Worm (Caenorhabditis elegans) whole organism, mixed stage, embryonic: ENCODE measurements around the gene R13A5.10.
"Not testable (repeated sequence)": the region's sequence is repeated elsewhere in the genome, so short reads cannot be mapped to it uniquely, and the experiment has no call there.

ENCODE experiments used
- M03D4.4 ChIP-seq: sonication (generic microtip); optimal IDR thresholded peaks from 2 replicates; lab custom pipeline; 2017; ENCODE audit warnings: mild to moderate bottlenecking, missing genetic modification characterization, missing compliant biosample characterization
- bed-3 ChIP-seq: fragments of 200-800 bp; sonication (Bioruptor generic); optimal IDR thresholded peaks from 3 replicates; lab custom pipeline; 2018; ENCODE audit warnings: mild to moderate bottlenecking, missing genetic modification characterization, moderate library complexity, missing compliant biosample characterization
- blmp-1 ChIP-seq: fragments of 150-350 bp; optimal IDR thresholded peaks from 2 replicates; lab custom pipeline; 2014; ENCODE audit warnings: missing biosample characterization, missing genetic modification characterization
- ceh-39 ChIP-seq: fragments of 150-350 bp; optimal IDR thresholded peaks from 2 replicates; lab custom pipeline; 2014; ENCODE audit warnings: missing biosample characterization, missing genetic modification characterization
- ceh-43 ChIP-seq: fragments of 200-800 bp; sonication (Bioruptor generic); optimal IDR thresholded peaks from 2 replicates; lab custom pipeline; 2018; ENCODE audit warnings: mild to moderate bottlenecking, missing genetic modification characterization, moderate library complexity, missing compliant biosample characterization
- ceh-83 ChIP-seq: fragments of 200-800 bp; sonication (Bioruptor generic); optimal IDR thresholded peaks from 2 replicates; lab custom pipeline; 2018; ENCODE audit warnings: mild to moderate bottlenecking, missing genetic modification characterization, missing compliant biosample characterization
- ces-1 ChIP-seq: fragments of 150-350 bp; optimal IDR thresholded peaks from 2 replicates; lab custom pipeline; 2014; ENCODE audit warnings: missing biosample characterization, missing genetic modification reagents, missing genetic modification characterization
- drap-1 ChIP-seq: fragments of 200-800 bp; sonication (Bioruptor generic); optimal IDR thresholded peaks from 3 replicates; lab custom pipeline; 2018; ENCODE audit warnings: mild to moderate bottlenecking, missing genetic modification characterization, missing compliant biosample characterization
- elt-1 ChIP-seq: sonication (generic microtip); optimal IDR thresholded peaks from 2 replicates; lab custom pipeline; 2017; ENCODE audit warnings: missing genetic modification characterization, mild to moderate bottlenecking, missing compliant biosample characterization, antibody characterized with exemption, moderate library complexity, borderline replicate concordance; ENCODE audit not compliant: insufficient read depth
- flh-1 ChIP-seq: fragments of 200-800 bp; sonication (Bioruptor generic); optimal IDR thresholded peaks from 2 replicates; lab custom pipeline; 2018; ENCODE audit warnings: mild to moderate bottlenecking, missing genetic modification characterization, moderate library complexity, missing compliant biosample characterization
- ham-2 ChIP-seq: fragments of 200-800 bp; sonication (Bioruptor generic); optimal IDR thresholded peaks from 2 replicates; lab custom pipeline; 2018; ENCODE audit warnings: mild to moderate bottlenecking, missing genetic modification characterization, missing compliant biosample characterization
- lin-13 ChIP-seq: fragments of 150-350 bp; optimal IDR thresholded peaks from 2 replicates; lab custom pipeline; 2014; ENCODE audit warnings: missing biosample characterization, missing genetic modification characterization
- lin-32 ChIP-seq: fragments of 200-800 bp; sonication (Bioruptor generic); optimal IDR thresholded peaks from 2 replicates; lab custom pipeline; 2018; ENCODE audit warnings: mild to moderate bottlenecking, missing genetic modification characterization, missing compliant biosample characterization
- lsy-2 ChIP-seq: fragments of 150-350 bp; optimal IDR thresholded peaks from 2 replicates; lab custom pipeline; 2014; ENCODE audit warnings: missing biosample characterization, missing genetic modification characterization
- mab-5 ChIP-seq: fragments of 150-350 bp; optimal IDR thresholded peaks from 2 replicates; lab custom pipeline; 2014; ENCODE audit warnings: missing biosample characterization, missing genetic modification characterization
- mep-1 ChIP-seq: fragments of 150-350 bp; optimal IDR thresholded peaks from 2 replicates; lab custom pipeline; 2017; ENCODE audit warnings: missing biosample characterization, missing genetic modification reagents, missing genetic modification characterization, inconsistent platforms
- mls-2 ChIP-seq: sonication (generic microtip); optimal IDR thresholded peaks from 2 replicates; lab custom pipeline; 2016; ENCODE audit warnings: mild to moderate bottlenecking, missing genetic modification characterization, moderate library complexity, missing compliant biosample characterization
- nhr-12 ChIP-seq: fragments of 150-350 bp; optimal IDR thresholded peaks from 2 replicates; lab custom pipeline; 2014; ENCODE audit warnings: missing biosample characterization, missing genetic modification characterization
- nhr-2 ChIP-seq: fragments of 150-350 bp; optimal IDR thresholded peaks from 2 replicates; lab custom pipeline; 2014; ENCODE audit warnings: missing biosample characterization, missing genetic modification characterization
- nhr-237 ChIP-seq: fragments of 150-350 bp; optimal IDR thresholded peaks from 2 replicates; lab custom pipeline; 2014; ENCODE audit warnings: missing biosample characterization, missing genetic modification characterization
- nhr-28 ChIP-seq: fragments of 150-350 bp; optimal IDR thresholded peaks from 2 replicates; lab custom pipeline; 2014; ENCODE audit warnings: missing biosample characterization, missing genetic modification characterization
- sem-2 ChIP-seq: fragments of 200-800 bp; sonication (Bioruptor generic); optimal IDR thresholded peaks from 2 replicates; lab custom pipeline; 2018; ENCODE audit warnings: mild to moderate bottlenecking, missing genetic modification characterization, missing compliant biosample characterization
- sptf-1 ChIP-seq: sonication (generic microtip); optimal IDR thresholded peaks from 2 replicates; lab custom pipeline; 2017; ENCODE audit warnings: mild to moderate bottlenecking, missing genetic modification characterization, moderate library complexity, missing compliant biosample characterization
- unc-39 ChIP-seq: fragments of 150-350 bp; optimal IDR thresholded peaks from 2 replicates; lab custom pipeline; 2014; ENCODE audit warnings: missing biosample characterization, missing genetic modification characterization
- zip-8 ChIP-seq: fragments of 150-350 bp; optimal IDR thresholded peaks from 2 replicates; lab custom pipeline; 2014; ENCODE audit warnings: missing biosample characterization, missing genetic modification characterization
- ztf-11 ChIP-seq: fragments of 150-350 bp; optimal IDR thresholded peaks from 2 replicates; lab custom pipeline; 2014; ENCODE audit warnings: missing biosample characterization, missing genetic modification characterization

R13A5.10 gene

DNA sequence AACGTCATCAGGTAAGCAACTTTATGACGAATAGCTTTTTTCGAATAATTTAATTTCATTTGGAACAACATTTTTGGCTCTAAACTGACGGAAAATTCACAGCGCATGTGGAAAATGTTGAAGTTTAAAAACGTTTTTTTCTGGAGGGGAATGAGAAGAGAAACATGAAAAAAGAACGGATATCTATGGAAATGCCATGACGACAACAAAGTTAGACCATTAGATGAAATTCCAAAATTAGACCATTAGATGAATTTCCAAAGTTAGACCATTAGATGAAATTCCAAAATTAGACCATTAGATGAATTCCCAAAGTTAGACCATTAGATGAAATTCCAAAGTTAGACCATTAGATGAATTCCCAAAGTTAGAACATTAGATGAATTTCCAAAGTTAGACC, 11.7 kb upstream of the R13A5.10 start, which contains the start of gene Y80D4G.2:
Gene Y80D4G.2 (minus strand): TSS at position 101 of the 400 bp plus-strand sequence.
- not testable (repeated sequence) for TF ChIP-seq mep-1 (tag; lab: Kevin White, UChicago); nhr-237; zip-8

DNA sequence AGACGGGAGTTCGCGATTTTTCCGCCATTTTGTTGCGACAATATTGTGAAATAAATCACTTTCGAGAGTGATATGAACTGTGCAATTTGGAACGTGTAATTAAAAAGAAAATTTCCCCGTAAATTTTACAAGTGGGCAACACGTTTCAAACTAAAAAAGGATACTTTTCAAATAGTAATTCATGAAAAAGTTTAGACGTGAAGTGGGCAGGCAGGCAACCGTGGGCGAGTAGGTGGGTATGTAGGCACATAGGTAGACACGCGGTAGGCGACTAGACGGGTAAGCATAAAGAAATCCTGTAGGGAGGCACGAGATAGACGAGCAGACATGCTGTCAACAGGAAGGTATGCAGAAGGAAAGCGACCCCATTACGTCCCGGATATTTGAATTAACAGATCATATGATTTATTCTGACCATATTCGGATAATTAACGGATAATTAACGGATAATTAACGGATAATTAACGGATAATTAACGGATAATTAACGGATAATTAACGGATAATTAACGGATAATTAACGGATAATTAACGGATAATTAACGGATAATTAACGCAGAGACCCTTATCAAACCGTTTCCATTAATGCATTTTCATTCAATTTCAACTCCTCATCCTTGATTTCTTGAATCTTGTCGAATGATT, 10.6 kb upstream of the R13A5.10 start, which contains the start of gene R13A5.11:
Gene R13A5.11 (minus strand): TSS at position 51 of the 644 bp plus-strand sequence.
- peak; percentile 84 for TF ChIP-seq ceh-43 (GFP tag; lab: Kevin White, UChicago)
- no peak for TF ChIP-seq blmp-1 (tag; lab: Kevin White, UChicago)

ce11 chrIII:7588214-7588613, 5.4 kb upstream of the R13A5.10 start, which contains the start of gene R13A5.15:
R13A5.15 (minus strand) TSS chrIII:7588314.
- no peak for TF ChIP-seq sptf-1
- TF ChIP-seq lin-32 (GFP tag; lab: Kevin White, UChicago) = no peak
- no peak for TF ChIP-seq flh-1 (GFP tag; lab: Kevin White, UChicago)
- no peak for TF ChIP-seq nhr-28
- no peak for TF ChIP-seq mls-2
- TF ChIP-seq lsy-2 = no peak
- TF ChIP-seq M03D4.4 (tag; lab: Kevin White, UChicago) = no peak
- TF ChIP-seq lin-13 (tag; lab: Kevin White, UChicago) = no peak
- no peak for TF ChIP-seq elt-1 (tag; lab: Kevin White, UChicago)
- no peak for TF ChIP-seq ceh-43 (GFP tag; lab: Kevin White, UChicago)
- TF ChIP-seq mab-5 = no peak
- TF ChIP-seq, all 35 proteins: peak for 0

DNA sequence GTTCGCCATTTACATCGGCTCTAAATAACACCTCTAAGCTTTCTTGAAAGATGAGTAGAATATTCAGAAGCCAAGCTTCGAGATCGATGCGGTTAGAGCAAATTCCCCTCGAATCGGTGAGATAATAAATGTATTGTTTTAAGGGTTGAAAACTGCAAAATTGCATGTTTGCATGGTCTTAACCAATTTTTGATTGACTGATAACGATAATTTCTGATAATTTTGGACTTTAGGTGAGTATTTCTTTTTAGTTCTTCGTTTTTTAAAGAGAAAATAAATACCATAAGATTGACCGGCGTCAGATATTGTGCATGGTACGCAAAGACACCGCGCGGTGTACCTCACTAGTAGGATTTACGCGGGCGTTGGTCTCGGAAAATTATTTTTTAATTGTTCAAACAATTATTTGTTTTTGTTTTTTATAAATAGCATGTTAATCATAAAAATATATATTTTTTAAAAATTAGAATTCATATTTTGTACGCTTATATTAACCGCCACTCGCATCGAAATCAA, 1.4 kb upstream of the R13A5.10 start, which contains the start of gene cup-5:
Gene cup-5 (plus strand): TSS at position 51 of the 516 bp plus-strand sequence.
- TF ChIP-seq mep-1 (tag; lab: Kevin White, UChicago) = peak; percentile 29
- TF ChIP-seq lsy-2 = peak; percentile 67
- TF ChIP-seq nhr-2 (tag; lab: Kevin White, UChicago) = no peak
- no peak for TF ChIP-seq ham-2 (GFP tag; lab: Kevin White, UChicago)

ce11 chrIII:7580586-7580985, 2.2 kb downstream of the R13A5.10 start:
- TF ChIP-seq lin-32 (GFP tag; lab: Kevin White, UChicago) (no peak), blmp-1 (tag; lab: Kevin White, UChicago) (no peak), ces-1 (GFP tag; lab: Kevin White, UChicago) (peak; percentile 30), drap-1 (GFP tag; lab: Kevin White, UChicago) (no peak)

DNA sequence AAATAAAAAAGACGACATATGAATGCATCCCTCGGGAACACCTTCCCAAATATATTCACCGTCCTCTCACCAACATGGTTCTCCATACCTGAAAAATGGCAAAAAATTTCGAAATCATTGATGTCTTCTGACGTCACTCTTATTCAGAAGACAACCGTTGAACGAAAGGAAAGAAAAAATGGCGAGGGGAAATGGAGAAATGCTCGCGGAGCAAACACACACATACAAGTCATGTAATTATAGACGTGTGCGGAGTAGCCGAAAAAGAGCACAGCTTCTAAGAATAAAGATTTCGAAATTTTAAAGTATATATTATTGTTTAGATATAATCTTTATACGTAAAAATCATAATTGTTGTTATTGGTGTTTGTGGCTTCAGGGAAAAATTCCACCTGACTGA, 3.5 kb downstream of the R13A5.10 start, which contains the start of gene mfsd-6:
Gene mfsd-6 (minus strand): TSS at position 88 of the 400 bp plus-strand sequence.
- TF ChIP-seq sem-2 (GFP tag; lab: Kevin White, UChicago) (no peak), mep-1 (tag; lab: Kevin White, UChicago) (no peak), bed-3 (no peak), nhr-2 (tag; lab: Kevin White, UChicago) (no peak), ceh-83 (no peak), unc-39 (tag; lab: Kevin White, UChicago) (no peak), zip-8 (no peak), mab-5 (no peak), nhr-12 (tag; lab: Kevin White, UChicago) (no peak), drap-1 (GFP tag; lab: Kevin White, UChicago) (no peak), ceh-39 (no peak), elt-1 (tag; lab: Kevin White, UChicago) (no peak), nhr-237 (no peak), M03D4.4 (tag; lab: Kevin White, UChicago) (no peak), sptf-1 (no peak), nhr-28 (no peak), ztf-11 (tag; lab: Kevin White, UChicago) (no peak)
- TF ChIP-seq, all 35 proteins: peak for 0
